Worm (Caenorhabditis elegans) whole organism, early embryonic: Measurements from ENCODE around the gene F53F4.16.

Experiments used
- B0310.2 ChIP-seq: sonication (generic microtip); optimal IDR thresholded peaks from 2 replicates; lab custom pipeline; 2016; ENCODE audit warnings: mild to moderate bottlenecking, missing genetic modification characterization, missing compliant biosample characterization
- F13C5.2 ChIP-seq: sonication (generic microtip); optimal IDR thresholded peaks from 2 replicates; lab custom pipeline; 2017; ENCODE audit warnings: mild to moderate bottlenecking, missing genetic modification characterization, inconsistent platforms, missing compliant biosample characterization
- ama-1 ChIP-seq: fragments of 150-350 bp; optimal IDR thresholded peaks from 2 replicates; lab custom pipeline; 2014
- ceh-13 ChIP-seq: fragments of 200-800 bp; sonication (Bioruptor generic); optimal IDR thresholded peaks from 2 replicates; lab custom pipeline; 2018; ENCODE audit warnings: mild to moderate bottlenecking, missing genetic modification characterization, missing compliant biosample characterization
- ceh-36 ChIP-seq: sonication (generic microtip); optimal IDR thresholded peaks from 2 replicates; lab custom pipeline; 2016; ENCODE audit warnings: missing genetic modification characterization, inconsistent platforms, missing compliant biosample characterization
- ets-7 ChIP-seq: sonication (generic microtip); optimal IDR thresholded peaks from 2 replicates; lab custom pipeline; 2016; ENCODE audit warnings: missing genotype, missing genetic modification characterization, missing compliant biosample characterization
- flt-1 ChIP-seq: fragments of 200-800 bp; sonication (Bioruptor generic); IDR thresholded peaks from 2 replicates; pipeline ENCODE4 v1.3.6; 2022; ENCODE audit warnings: missing genetic modification characterization, missing compliant biosample characterization
- hmg-4 ChIP-seq: fragments of 200-800 bp; sonication (Bioruptor generic); optimal IDR thresholded peaks from 2 replicates; lab custom pipeline; 2018; ENCODE audit warnings: mild to moderate bottlenecking, missing genetic modification characterization, missing compliant biosample characterization
- pes-1 ChIP-seq: fragments of 200-800 bp; sonication (Bioruptor generic); IDR thresholded peaks from 2 replicates; pipeline ENCODE4 v1.3.6; 2022; ENCODE audit warnings: missing genetic modification reagents, missing genetic modification characterization, missing compliant biosample characterization
- sea-1 ChIP-seq: fragments of 200-800 bp; sonication (Bioruptor generic); conservative IDR thresholded peaks from 2 replicates; pipeline ENCODE4 v1.3.6; 2022; ENCODE audit warnings: missing genetic modification characterization, missing compliant biosample characterization
- tbx-11 ChIP-seq: fragments of 200-800 bp; sonication (Bioruptor generic); IDR thresholded peaks from 2 replicates; pipeline ENCODE4 v1.3.6; 2022; ENCODE audit warnings: missing genetic modification characterization, missing compliant biosample characterization
- tra-4 ChIP-seq: sonication (generic microtip); optimal IDR thresholded peaks from 2 replicates; lab custom pipeline; 2017; ENCODE audit warnings: missing genetic modification characterization, missing compliant biosample characterization

DNA sequence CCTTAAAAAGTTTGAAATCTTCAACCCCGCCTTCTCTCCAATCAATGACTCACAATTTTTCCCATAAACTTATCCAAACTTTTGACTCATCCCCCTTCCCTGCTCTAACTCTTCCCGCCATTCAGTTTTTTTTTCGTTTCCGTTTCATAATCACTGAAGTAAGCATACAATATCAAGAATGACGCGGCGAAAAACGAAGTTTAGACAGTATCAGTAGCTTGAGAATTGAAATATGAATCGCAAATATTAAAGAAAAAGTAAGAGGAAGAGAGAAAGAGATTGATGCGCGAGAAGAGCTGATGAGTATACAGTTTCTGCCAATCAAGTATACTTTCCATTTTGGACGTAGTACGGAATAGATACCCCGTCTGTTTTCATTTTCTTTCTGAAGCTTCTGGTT, 44.2 kb downstream of the F53F4.16 start:
- TF ChIP-seq ceh-36 (tag; lab: Kevin White, UChicago) (no peak), B0310.2 (tag; lab: Kevin White, UChicago) (no peak), ets-7 (tag; lab: Kevin White, UChicago) (no peak), ama-1 (lab: Kevin White, UChicago) (no peak), ceh-13 (GFP tag; lab: Kevin White, UChicago) (no peak), tbx-11 (GFP tag; lab: Robert Waterston, UW) (no peak), tra-4 (no peak), flt-1 (no peak), F13C5.2 (tag; lab: Kevin White, UChicago) (no peak), hmg-4 (no peak), pes-1 (GFP tag; lab: Robert Waterston, UW) (no peak), sea-1 (GFP tag; lab: Robert Waterston, UW) (no peak)
